Fruit fly (Drosophila melanogaster) ovary, adult (tissue): ENCODE measurements around the gene CG14205.

Experiments used
- CG17801 ChIP-seq: fragments of 200-800 bp; optimal IDR thresholded peaks from 2 replicates; lab custom pipeline; 2019; ENCODE audit warnings: missing biosample characterization, mild to moderate bottlenecking, missing genetic modification characterization, moderate library complexity; ENCODE audit not compliant: partially characterized antibody

CG14205 gene

DNA sequence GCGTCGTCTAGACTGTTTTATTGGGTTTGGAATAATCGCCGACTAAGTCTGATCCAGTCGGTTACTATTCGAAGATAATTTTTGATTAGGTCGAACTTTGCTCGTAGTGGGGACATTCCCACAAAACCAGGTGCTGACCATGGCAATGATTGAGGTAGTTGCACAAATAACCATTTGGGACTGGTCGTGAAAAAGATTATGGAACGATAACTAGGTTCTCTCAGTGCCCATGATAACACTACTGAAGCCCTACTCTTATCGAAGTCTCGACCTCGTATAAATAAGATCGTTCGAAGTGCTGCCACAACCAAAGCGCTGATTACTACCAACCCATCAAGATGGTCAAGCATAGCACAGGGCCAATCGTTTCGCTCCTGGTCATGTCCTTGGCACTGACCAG is at the start of gene CG14205:
CG14205 (plus strand) TSS at position 301 of the 400 bp plus-strand sequence.
- no peak for TF ChIP-seq CG17801 (GFP tag; lab: Kevin White, UChicago)

dm6 chrX:19545865-19546657 is 46.3 kb upstream of the CG14205 start:
- no peak for TF ChIP-seq CG17801 (GFP tag; lab: Kevin White, UChicago)

dm6 chrX:19546658-19547038 is 45.8 kb upstream of the CG14205 start:
- TF ChIP-seq CG17801 (GFP tag; lab: Kevin White, UChicago), result no peak

dm6 chrX:19547382-19547781 is 45.0 kb upstream of the CG14205 start, which contains the start of gene CG32532:
Gene CG32532 (minus strand): TSS chrX:19547482.
- no peak for TF ChIP-seq CG17801 (GFP tag; lab: Kevin White, UChicago)

DNA sequence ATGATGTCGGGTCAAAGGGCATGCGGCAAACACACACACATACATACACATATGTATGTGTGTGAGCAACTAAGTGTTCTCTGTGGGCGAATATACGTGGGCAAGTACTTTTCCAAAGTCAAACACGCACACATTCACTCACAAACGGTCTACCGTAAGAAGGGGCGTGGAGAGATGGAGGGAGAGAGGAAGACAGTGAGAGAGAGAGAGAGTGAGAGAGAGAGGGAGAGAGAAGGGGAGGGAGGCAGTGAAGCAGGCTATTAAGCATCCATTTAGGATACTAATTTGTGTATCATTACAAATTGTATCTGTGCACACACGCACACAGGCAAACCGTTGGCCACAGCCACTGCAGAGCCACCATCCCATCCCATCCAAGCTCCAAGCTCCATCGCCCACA is 44.0 kb upstream of the CG14205 start:
- no peak for TF ChIP-seq CG17801 (GFP tag; lab: Kevin White, UChicago)

- no peak for TF ChIP-seq CG17801 (GFP tag; lab: Kevin White, UChicago)
Observed at dm6 chrX:19549570-19549969, 42.8 kb upstream of the CG14205 start.

DNA sequence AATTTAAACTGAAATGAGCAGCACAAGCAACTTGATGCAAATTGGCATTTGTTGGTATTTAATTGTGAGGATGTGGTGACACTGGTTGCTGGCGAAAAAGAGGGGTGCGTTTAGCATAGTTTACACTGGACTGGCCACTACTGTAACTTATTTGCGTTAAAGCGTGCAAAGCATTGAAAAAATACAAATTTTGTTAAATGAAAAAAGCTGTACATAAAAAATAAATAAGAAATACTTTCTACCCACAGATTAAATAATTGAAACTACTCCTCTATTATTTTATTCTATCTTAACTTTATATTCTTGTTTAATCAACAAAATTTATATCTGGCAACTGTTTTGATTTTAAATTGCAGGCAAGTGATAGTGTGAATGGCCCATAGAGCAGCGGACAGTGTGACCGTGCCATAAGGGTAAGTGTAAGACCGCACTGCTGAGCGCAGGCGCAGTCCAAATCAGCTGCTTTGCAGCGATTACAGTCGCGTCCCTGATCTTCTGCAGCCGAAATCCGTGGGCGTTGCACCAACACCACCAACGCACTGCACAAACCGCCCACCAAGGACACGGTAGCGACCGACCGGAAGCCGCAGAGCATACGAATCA is 26.6 kb upstream of the CG14205 start, which contains the start of the genes Grip84 and car:
Grip84 (minus strand) TSS at position 51 of the 603 bp plus-strand sequence.
car (plus strand) TSS at position 306 of the 603 bp plus-strand sequence.
- no peak for TF ChIP-seq CG17801 (GFP tag; lab: Kevin White, UChicago)

dm6 chrX:19573687-19574086 is 18.7 kb upstream of the CG14205 start:
- TF ChIP-seq CG17801 (GFP tag; lab: Kevin White, UChicago), result no peak

- TF ChIP-seq CG17801 (GFP tag; lab: Kevin White, UChicago), result peak; percentile 28
Observed at dm6 chrX:19577940-19578632, 14.3 kb upstream of the CG14205 start.

DNA sequence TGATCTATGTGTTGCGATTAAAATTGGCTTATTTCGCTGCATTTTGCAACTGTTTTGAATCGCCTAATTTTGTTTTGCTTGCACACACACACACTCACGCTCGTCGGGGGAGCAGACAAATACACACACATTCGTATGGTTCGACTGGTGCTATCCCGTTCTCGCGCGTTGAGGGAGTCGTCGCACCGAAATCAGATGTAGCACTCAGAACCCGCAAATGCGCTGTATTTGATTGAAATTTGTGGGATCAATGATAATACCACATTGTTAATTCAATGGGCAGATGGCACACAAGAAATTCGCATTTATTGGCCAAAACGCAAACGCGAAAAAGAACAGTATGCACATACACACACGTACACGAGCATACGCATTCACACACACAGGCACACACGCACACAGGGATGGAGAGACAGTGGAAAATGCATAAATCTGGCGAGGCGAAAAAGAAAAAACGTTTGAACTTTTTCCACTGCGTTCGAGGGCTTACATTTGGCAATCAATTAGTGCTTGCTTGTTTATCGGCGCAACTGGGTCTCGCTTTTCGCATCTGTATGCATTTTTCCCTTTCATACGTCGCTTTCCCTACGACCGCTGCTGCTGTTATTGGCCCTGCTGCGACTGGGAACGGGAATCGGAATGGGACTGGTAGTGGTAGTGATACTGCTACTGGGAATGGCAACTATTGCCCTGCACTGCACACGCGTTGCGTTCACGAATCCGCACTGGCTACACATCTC is 13.3 kb upstream of the CG14205 start:
- TF ChIP-seq CG17801 (GFP tag; lab: Kevin White, UChicago), result peak; percentile 31

dm6 chrX:19579648-19580301 is 12.6 kb upstream of the CG14205 start, which contains the start of gene Tao:
Gene Tao (minus strand): TSS chrX:19579800.
- no peak for TF ChIP-seq CG17801 (GFP tag; lab: Kevin White, UChicago)

DNA sequence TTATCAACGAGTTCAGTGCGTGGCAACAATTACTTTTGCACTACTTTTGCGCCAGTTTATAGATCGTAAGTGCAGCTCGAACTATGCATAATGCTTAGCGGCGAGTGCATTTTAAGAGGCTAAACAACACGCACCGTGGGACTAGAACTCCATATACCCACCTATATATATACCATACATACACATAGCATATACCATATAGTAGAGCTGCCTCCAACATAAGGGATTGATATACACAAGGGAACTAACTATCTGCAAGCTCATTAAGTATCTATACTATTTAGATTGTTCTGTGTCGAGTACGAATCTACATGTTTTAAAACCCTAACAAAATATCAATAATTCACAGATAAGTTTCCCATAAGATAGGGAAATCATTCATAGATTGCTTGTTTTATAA is 10.5 kb upstream of the CG14205 start, which contains the start of gene CG14218:
CG14218 (minus strand) TSS at position 101 of the 400 bp plus-strand sequence.
- no peak for TF ChIP-seq CG17801 (GFP tag; lab: Kevin White, UChicago)

DNA sequence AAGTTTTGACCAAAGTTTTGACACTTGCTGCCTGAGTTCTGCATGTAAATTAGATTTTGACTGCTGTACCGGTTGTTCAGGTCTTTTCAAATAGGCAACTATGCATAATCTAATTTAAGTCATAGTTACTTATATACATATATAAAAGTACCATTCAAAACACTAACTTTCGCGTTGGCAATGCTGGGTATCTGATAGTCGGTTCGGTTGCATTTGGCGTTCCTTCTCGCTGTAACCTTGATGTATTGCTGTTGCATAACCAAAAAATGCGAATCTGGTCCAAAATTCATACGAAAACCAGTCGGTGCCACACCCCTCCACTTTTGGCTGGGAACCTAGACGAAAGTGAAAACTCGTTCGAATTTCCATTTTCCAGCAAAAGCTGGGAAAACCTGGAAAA is 9.7 kb upstream of the CG14205 start:
- TF ChIP-seq CG17801 (GFP tag; lab: Kevin White, UChicago), result no peak

- TF ChIP-seq CG17801 (GFP tag; lab: Kevin White, UChicago), result no peak
Observed at dm6 chrX:19583317-19583716, 9.1 kb upstream of the CG14205 start, which contains the start of gene CG14204. Gene CG14204 (plus strand): TSS chrX:19583617.
